Fruit fly (Drosophila melanogaster) whole organism, embryonic: ENCODE measurements around the gene CG42789.

Experiments
- B-H1 ChIP-seq: fragments of 200-800 bp; sonication (Bioruptor generic); IDR thresholded peaks from 3 replicates; pipeline ENCODE4 v1.3.6; 2022; ENCODE audit warnings: missing biosample characterization, missing genetic modification characterization
- Blimp-1 ChIP-seq: fragments of 200-800 bp; sonication (Bioruptor generic); optimal IDR thresholded peaks from 3 replicates; lab custom pipeline; 2018; ENCODE audit warnings: missing biosample characterization, missing genetic modification characterization, mild to moderate bottlenecking, moderate library complexity, missing genetic modification reagents
- BtbVII ChIP-seq: fragments of 200-800 bp; sonication (Bioruptor generic); optimal IDR thresholded peaks from 3 replicates; lab custom pipeline; 2017; ENCODE audit warnings: missing biosample characterization, mild to moderate bottlenecking, missing genetic modification characterization
- CG10979 ChIP-seq: fragments of 200-800 bp; sonication (Bioruptor generic); optimal IDR thresholded peaks from 2 replicates; lab custom pipeline; 2018; ENCODE audit warnings: missing biosample characterization, mild to moderate bottlenecking, missing genetic modification characterization, moderate library complexity
- CG11504 ChIP-seq: fragments of 200-800 bp; sonication (Bioruptor generic); optimal IDR thresholded peaks from 3 replicates; lab custom pipeline; 2019; ENCODE audit warnings: missing biosample characterization, mild to moderate bottlenecking, missing genetic modification characterization, moderate library complexity
- CG11695 ChIP-seq: fragments of 200-800 bp; sonication (Bioruptor generic); IDR thresholded peaks from 3 replicates; pipeline ENCODE4 v1.3.6; 2022; ENCODE audit warnings: missing biosample characterization, missing genetic modification characterization
- CG17186 ChIP-seq: fragments of 200-800 bp; sonication (Bioruptor generic); optimal IDR thresholded peaks from 3 replicates; lab custom pipeline; 2017; ENCODE audit warnings: missing biosample characterization, missing genetic modification reagents, missing genetic modification characterization
- CG17328 ChIP-seq: fragments of 200-800 bp; sonication (Bioruptor generic); IDR thresholded peaks from 2 replicates; pipeline ENCODE4 v1.3.6; 2022; ENCODE audit warnings: missing biosample characterization, missing genetic modification characterization
- CG17568 ChIP-seq: fragments of 200-800 bp; sonication (Bioruptor generic); optimal IDR thresholded peaks from 2 replicates; lab custom pipeline; 2018; ENCODE audit warnings: missing biosample characterization, mild to moderate bottlenecking, missing genetic modification characterization, moderate library complexity
- CG17829 ChIP-seq: fragments of 200-800 bp; optimal IDR thresholded peaks from 2 replicates; lab custom pipeline; 2019; ENCODE audit warnings: missing biosample characterization, mild to moderate bottlenecking, missing genetic modification characterization, moderate library complexity
- CG17912 ChIP-seq: fragments of 200-800 bp; sonication (Bioruptor generic); optimal IDR thresholded peaks from 2 replicates; lab custom pipeline; 2018; ENCODE audit warnings: missing biosample characterization, mild to moderate bottlenecking, missing genetic modification characterization
- CG18262 ChIP-seq: fragments of 200-800 bp; optimal IDR thresholded peaks from 3 replicates; lab custom pipeline; 2019; ENCODE audit warnings: missing biosample characterization, mild to moderate bottlenecking, missing genetic modification characterization, moderate library complexity
- CG18599 ChIP-seq: fragments of 200-800 bp; sonication (Bioruptor generic); optimal IDR thresholded peaks from 3 replicates; lab custom pipeline; 2017; ENCODE audit warnings: missing biosample characterization, missing genetic modification characterization, mild to moderate bottlenecking, moderate library complexity, missing genetic modification reagents
- CG2199 ChIP-seq: fragments of 200-800 bp; sonication (Bioruptor generic); IDR thresholded peaks from 3 replicates; pipeline ENCODE4 v1.3.6; 2022; ENCODE audit warnings: missing biosample characterization, missing genetic modification characterization
- CG31388 ChIP-seq: fragments of 200-800 bp; sonication (Bioruptor generic); optimal IDR thresholded peaks from 2 replicates; lab custom pipeline; 2016; ENCODE audit warnings: missing biosample characterization, missing genetic modification characterization
- CG34224 ChIP-seq: fragments of 200-800 bp; sonication (Bioruptor generic); IDR thresholded peaks from 3 replicates; pipeline ENCODE4 v1.3.6; 2022; ENCODE audit warnings: missing biosample characterization, missing genetic modification characterization; ENCODE audit not compliant: partially characterized antibody
- CG7839 ChIP-seq: fragments of 200-800 bp; sonication (Bioruptor generic); optimal IDR thresholded peaks from 3 replicates; lab custom pipeline; 2018; ENCODE audit warnings: missing biosample characterization, mild to moderate bottlenecking, missing genetic modification characterization, moderate library complexity
- CG8388 ChIP-seq: fragments of 200-800 bp; sonication (Bioruptor generic); optimal IDR thresholded peaks from 2 replicates; lab custom pipeline; 2019; ENCODE audit warnings: missing biosample characterization, mild to moderate bottlenecking, missing genetic modification characterization, moderate library complexity
- CG9437 ChIP-seq: fragments of 200-800 bp; sonication (Bioruptor generic); optimal IDR thresholded peaks from 2 replicates; lab custom pipeline; 2018; ENCODE audit warnings: missing biosample characterization, mild to moderate bottlenecking, missing genetic modification characterization
- CG9932 ChIP-seq: fragments of 200-800 bp; sonication (Bioruptor generic); IDR thresholded peaks from 2 replicates; pipeline ENCODE4 v1.3.6; 2022; ENCODE audit warnings: missing biosample characterization, missing genetic modification characterization
- Chrac-16 ChIP-seq: fragments of 200-800 bp; sonication (Bioruptor generic); optimal IDR thresholded peaks from 3 replicates; lab custom pipeline; 2016; ENCODE audit warnings: missing biosample characterization, missing genetic modification characterization
- D ChIP-seq, 2 experiments: fragments of 200-800 bp in 1 of 2; fragments of >200 bp in 1 of 2; sonication (Bioruptor generic) in 1 of 2; optimal IDR thresholded peaks; 2 replicates in 1 of 2; 3 replicates in 1 of 2; lab custom pipeline; 2017; ENCODE audit warnings: mild to moderate bottlenecking in 1 of 2, missing biosample characterization in 1 of 2, missing genetic modification characterization in 1 of 2, missing genetic modification reagents in 1 of 2
- Dp ChIP-seq: fragments of 200-800 bp; sonication (Bioruptor generic); optimal IDR thresholded peaks from 2 replicates; lab custom pipeline; 2018; ENCODE audit warnings: missing biosample characterization, mild to moderate bottlenecking, missing genetic modification characterization, moderate library complexity
- E2f2 ChIP-seq: fragments of 200-800 bp; sonication (Bioruptor generic); IDR thresholded peaks from 2 replicates; pipeline ENCODE4 v1.3.6; 2022; ENCODE audit warnings: missing biosample characterization, missing genetic modification characterization
- Eip74EF ChIP-seq, 2 experiments: fragments of 200-800 bp in 1 of 2; fragments of >200 bp in 1 of 2; sonication (Bioruptor generic) in 1 of 2; optimal IDR thresholded peaks; 2 replicates each; lab custom pipeline; 2017 to 2019; ENCODE audit warnings: missing biosample characterization in 2 of 2, missing genetic modification characterization in 2 of 2, mild to moderate bottlenecking in 1 of 2, moderate library complexity in 1 of 2
- HLH54F ChIP-seq: fragments of 200-800 bp; sonication (Bioruptor generic); optimal IDR thresholded peaks from 3 replicates; lab custom pipeline; 2016; ENCODE audit warnings: missing biosample characterization, missing genetic modification characterization
- Optix ChIP-seq: fragments of 200-800 bp; sonication (Bioruptor generic); IDR thresholded peaks from 3 replicates; pipeline ENCODE4 v1.3.6; 2022; ENCODE audit warnings: missing biosample characterization, missing genetic modification characterization
- PHDP ChIP-seq: fragments of 200-800 bp; sonication (Bioruptor generic); optimal IDR thresholded peaks from 3 replicates; lab custom pipeline; 2018; ENCODE audit warnings: missing biosample characterization, mild to moderate bottlenecking, missing genetic modification characterization, moderate library complexity
- Scr ChIP-seq: fragments of 200-800 bp; sonication (Bioruptor generic); IDR thresholded peaks from 2 replicates; pipeline ENCODE4 v1.3.6; 2022; ENCODE audit warnings: missing biosample characterization, missing genetic modification characterization; ENCODE audit not compliant: partially characterized antibody
- Sox100B ChIP-seq: fragments of 200-800 bp; sonication (Bioruptor generic); optimal IDR thresholded peaks from 3 replicates; lab custom pipeline; 2018; ENCODE audit warnings: missing biosample characterization, mild to moderate bottlenecking, missing genetic modification characterization
- abd-A ChIP-seq: fragments of 200-800 bp; sonication (Bioruptor generic); optimal IDR thresholded peaks from 3 replicates; lab custom pipeline; 2019; ENCODE audit warnings: missing biosample characterization, mild to moderate bottlenecking, missing genetic modification characterization, moderate library complexity
- aop ChIP-seq: fragments of 200-800 bp; sonication (Bioruptor generic); IDR thresholded peaks from 2 replicates; pipeline ENCODE4 v1.3.6; 2022; ENCODE audit warnings: missing biosample characterization, missing genetic modification characterization
- az2 ChIP-seq: fragments of 200-800 bp; sonication (Bioruptor generic); optimal IDR thresholded peaks from 3 replicates; lab custom pipeline; 2016; ENCODE audit warnings: missing biosample characterization, missing genetic modification characterization
- dmrt11E ChIP-seq: fragments of 200-800 bp; sonication (Bioruptor generic); optimal IDR thresholded peaks from 3 replicates; lab custom pipeline; 2018; ENCODE audit warnings: missing biosample characterization, mild to moderate bottlenecking, missing genetic modification characterization, moderate library complexity
- dmrt99B ChIP-seq: fragments of 200-800 bp; sonication (Bioruptor generic); optimal IDR thresholded peaks from 2 replicates; lab custom pipeline; 2018; ENCODE audit warnings: missing biosample characterization, mild to moderate bottlenecking, missing genetic modification characterization, moderate library complexity
- ewg ChIP-seq: fragments of 200-800 bp; sonication (Bioruptor generic); optimal IDR thresholded peaks from 3 replicates; lab custom pipeline; 2017; ENCODE audit warnings: mild to moderate bottlenecking, missing biosample characterization, missing genetic modification reagents, missing genetic modification characterization
- gcm ChIP-seq: fragments of 200-800 bp; sonication (Bioruptor generic); optimal IDR thresholded peaks from 2 replicates; lab custom pipeline; 2019; ENCODE audit warnings: missing biosample characterization, mild to moderate bottlenecking, missing genetic modification characterization, moderate library complexity
- gsb-n ChIP-seq: fragments of 200-800 bp; sonication (Bioruptor generic); optimal IDR thresholded peaks from 3 replicates; lab custom pipeline; 2018; ENCODE audit warnings: missing biosample characterization, mild to moderate bottlenecking, missing genetic modification characterization
- insv ChIP-seq, 2 experiments: fragments of 200-800 bp; sonication (Bioruptor generic); optimal IDR thresholded peaks; 3 replicates each; lab custom pipeline; 2016 to 2018; ENCODE audit warnings: missing biosample characterization in 2 of 2, missing genetic modification characterization in 2 of 2
- nmo ChIP-seq: fragments of 200-800 bp; sonication (Bioruptor generic); optimal IDR thresholded peaks from 2 replicates; lab custom pipeline; 2018; ENCODE audit warnings: missing biosample characterization, mild to moderate bottlenecking, missing genetic modification characterization, moderate library complexity
- prd ChIP-seq, 3 experiments: fragments of >200 bp in 2 of 3; fragments of 200-800 bp in 1 of 3; sonication (Bioruptor generic) in 1 of 3; optimal IDR thresholded peaks in 2 of 3; IDR thresholded peaks in 1 of 3; 2 replicates in 2 of 3; 3 replicates in 1 of 3; pipeline versions ENCODE4 v1.3.6 to Lab custom; 2017 to 2022; ENCODE audit warnings: missing biosample characterization in 1 of 3, missing genetic modification characterization in 1 of 3
- pros ChIP-seq: fragments of 200-800 bp; sonication (Bioruptor generic); optimal IDR thresholded peaks from 3 replicates; lab custom pipeline; 2019; ENCODE audit warnings: missing biosample characterization, mild to moderate bottlenecking, missing genetic modification characterization, moderate library complexity
- sd ChIP-seq: fragments of 200-800 bp; sonication (Bioruptor generic); optimal IDR thresholded peaks from 3 replicates; lab custom pipeline; 2018; ENCODE audit warnings: missing biosample characterization, mild to moderate bottlenecking, missing genetic modification characterization, moderate library complexity
- sqz ChIP-seq: fragments of 200-800 bp; sonication (Bioruptor generic); optimal IDR thresholded peaks from 3 replicates; lab custom pipeline; 2018; ENCODE audit warnings: missing biosample characterization, mild to moderate bottlenecking, missing genetic modification characterization
- tll ChIP-seq, 2 experiments: fragments of 200-800 bp in 1 of 2; fragments of >200 bp in 1 of 2; sonication (Bioruptor generic) in 1 of 2; optimal IDR thresholded peaks; 2 replicates each; lab custom pipeline; 2017 to 2019; ENCODE audit warnings: missing biosample characterization in 2 of 2, missing genetic modification characterization in 2 of 2, mild to moderate bottlenecking in 1 of 2, moderate library complexity in 1 of 2
- toy ChIP-seq: fragments of 200-800 bp; sonication (Bioruptor generic); IDR thresholded peaks from 2 replicates; pipeline ENCODE4 v1.3.6; 2022; ENCODE audit warnings: missing biosample characterization, missing genetic modification characterization

CG42789 gene

DNA sequence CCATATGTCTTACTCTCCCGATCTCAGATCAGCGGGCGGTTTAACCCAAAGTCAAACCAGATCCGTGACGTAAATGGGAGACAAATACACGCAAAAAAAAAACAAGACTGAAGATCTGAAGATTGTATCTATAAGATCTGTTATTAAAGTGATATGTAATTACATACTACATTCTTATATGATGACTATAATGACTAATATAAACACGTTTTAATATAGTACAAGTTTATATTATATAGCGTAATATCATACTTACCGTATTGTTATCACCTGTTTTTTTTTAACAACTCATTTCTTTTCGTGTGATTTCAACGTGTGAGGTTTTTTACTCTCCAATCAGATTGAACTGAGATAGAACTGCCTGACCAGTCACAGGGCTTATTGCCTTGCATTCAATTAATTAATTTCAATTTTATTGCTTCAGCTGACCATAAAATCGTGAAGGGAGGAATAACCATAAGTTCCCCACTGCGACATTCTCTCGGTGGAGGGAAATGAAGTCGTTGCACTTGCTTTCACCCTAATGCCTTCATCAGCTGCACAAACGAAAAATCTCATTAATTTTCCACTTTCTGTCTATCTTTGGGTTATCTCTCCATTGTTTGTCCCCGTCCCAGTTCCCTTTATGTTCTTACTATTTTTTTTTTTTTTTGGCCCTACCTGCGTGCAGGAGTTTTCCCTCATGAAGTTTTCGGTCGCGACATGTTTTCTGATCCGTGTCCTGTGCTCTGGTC, 17.6 kb upstream of the CG42789 start (continued):
- TF ChIP-seq CG7839 = peak; percentile 60
- TF ChIP-seq gcm (GFP tag; lab: Kevin White, UChicago) = peak; percentile 61
- TF ChIP-seq CG8388 (GFP tag; lab: Kevin White, UChicago) = peak; percentile 47
- TF ChIP-seq Blimp-1 (GFP tag; lab: Kevin White, UChicago) = peak; percentile 57
- TF ChIP-seq CG2199 (GFP tag; lab: Robert Waterston, UW) = peak; percentile 88
- TF ChIP-seq D (optimal IDR thresholded peaks at IDR 0.05; lab: Kevin White, UChicago) = no peak
- TF ChIP-seq D (GFP tag; optimal IDR thresholded peaks at IDR 0.05; lab: Kevin White, UChicago) = peak; percentile 18
- no peak for TF ChIP-seq Dp (GFP tag; lab: Kevin White, UChicago)
- TF ChIP-seq abd-A (tag; lab: Kevin White, UChicago) = no peak
- TF ChIP-seq CG18599 (GFP tag; lab: Kevin White, UChicago) = peak; percentile 22
- TF ChIP-seq Optix = no peak
- peak; percentile 24 for TF ChIP-seq Chrac-16 (GFP tag; lab: Kevin White, UChicago)
- no peak for TF ChIP-seq ewg
- TF ChIP-seq BtbVII (GFP tag; lab: Kevin White, UChicago) = peak; percentile 32
- TF ChIP-seq CG34224 (GFP tag; lab: Robert Waterston, UW) = no peak
- TF ChIP-seq Eip74EF (GFP tag; optimal IDR thresholded peaks at IDR 0.05; lab: Kevin White, UChicago) = peak in 1 of 2 experiments; percentile 35
- TF ChIP-seq nmo (GFP tag; lab: Kevin White, UChicago) = peak; percentile 57
- TF ChIP-seq CG9932 (GFP tag; lab: Robert Waterston, UW) = peak; percentile 39; the same call in 1 of the 2 replicates
- TF ChIP-seq E2f2 (GFP tag; lab: Robert Waterston, UW) = no peak
- TF ChIP-seq CG17186 (GFP tag; lab: Kevin White, UChicago) = no peak
- TF ChIP-seq tll (GFP tag; optimal IDR thresholded peaks at IDR 0.05; lab: Kevin White, UChicago) = peak in 1 of 2 experiments; percentile 50
- no peak for TF ChIP-seq aop
- peak; percentile 16 for TF ChIP-seq az2
- peak; percentile 56 for TF ChIP-seq sqz (GFP tag; lab: Kevin White, UChicago)
- TF ChIP-seq CG10979 (tag; lab: Kevin White, UChicago) = peak; percentile 72
- TF ChIP-seq CG18262 (tag; lab: Kevin White, UChicago) = peak; percentile 35
- TF ChIP-seq Sox100B (GFP tag; lab: Kevin White, UChicago) = peak; percentile 4
- no peak for TF ChIP-seq CG17912 (GFP tag; lab: Kevin White, UChicago)
- TF ChIP-seq pros (GFP tag; lab: Kevin White, UChicago) = peak; percentile 33
- 0 out of 3 replicates have a peak, but pooled peaks have one; percentile 33 for TF ChIP-seq CG11695
- TF ChIP-seq prd (optimal IDR thresholded peaks at IDR 0.05; lab: Kevin White, UChicago) = no peak
- TF ChIP-seq prd (GFP tag; IDR thresholded peaks at IDR 0.05; lab: Robert Waterston, UW) = peak; percentile 39; the same call in 1 of the 3 replicates
- TF ChIP-seq CG17829 (tag; lab: Kevin White, UChicago) = peak; percentile 6
- TF ChIP-seq CG9437 = peak; percentile 35
- TF ChIP-seq CG17328 (GFP tag; lab: Robert Waterston, UW) = 0 out of 2 replicates have a peak, but pooled peaks have one; percentile 34
- TF ChIP-seq B-H1 (GFP tag; lab: Robert Waterston, UW) = 0 out of 3 replicates have a peak, but pooled peaks have one; percentile 17
- no peak for TF ChIP-seq HLH54F (GFP tag; lab: Kevin White, UChicago)
- TF ChIP-seq CG11504 (tag; lab: Kevin White, UChicago) = peak; percentile 64
- TF ChIP-seq dmrt11E (tag; lab: Kevin White, UChicago) = peak; percentile 67
- TF ChIP-seq CG17568 = no peak
- peak; percentile 47 for TF ChIP-seq PHDP (tag; lab: Kevin White, UChicago)
- peak; percentile 40 for TF ChIP-seq gsb-n (tag; lab: Kevin White, UChicago)
- no peak for TF ChIP-seq toy
- TF ChIP-seq Scr (GFP tag; lab: Robert Waterston, UW) = no peak
- TF ChIP-seq dmrt99B (tag; lab: Kevin White, UChicago) = peak; percentile 58
- TF ChIP-seq CG31388 (GFP tag; lab: Kevin White, UChicago) = no peak
- peak; percentile 4 for TF ChIP-seq sd (tag; lab: Kevin White, UChicago)
- peak in 1 of 2 experiments; percentile 61 for TF ChIP-seq insv (GFP tag; optimal IDR thresholded peaks at IDR 0.05; lab: Kevin White, UChicago)
